Worm (Caenorhabditis elegans) whole organism, midembryonic: Measurements from ENCODE around the gene wdfy-3.

Experiments
- flt-1 ChIP-seq: fragments of 200-800 bp; sonication (Bioruptor generic); IDR thresholded peaks from 2 replicates; pipeline ENCODE4 v1.3.6; 2022; ENCODE audit warnings: missing genetic modification characterization, missing compliant biosample characterization
- tab-1 ChIP-seq: fragments of 200-800 bp; sonication (Bioruptor generic); IDR thresholded peaks from 2 replicates; pipeline ENCODE4 v1.3.6; 2022; ENCODE audit warnings: missing genetic modification characterization, missing compliant biosample characterization

DNA sequence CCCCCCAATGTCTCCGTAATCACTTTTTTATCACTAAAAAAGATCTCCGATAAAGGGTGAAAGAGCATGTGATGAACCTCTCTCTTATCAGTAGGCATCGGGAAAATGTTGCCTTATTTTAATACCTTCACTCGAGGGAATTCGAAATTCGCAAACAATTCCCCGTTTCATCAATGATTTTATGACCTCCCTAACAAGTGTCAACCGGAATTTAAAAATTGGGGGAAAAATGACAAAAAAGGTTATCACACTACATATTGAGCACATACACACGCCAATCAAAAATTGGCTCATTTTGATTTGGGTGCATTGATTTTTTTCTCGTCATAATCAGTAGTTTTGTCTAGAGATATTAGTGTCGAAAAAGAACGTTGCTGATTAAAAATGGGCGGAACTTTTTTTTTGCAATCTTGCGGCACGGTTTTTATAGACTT, 36.5 kb downstream of the wdfy-3 start:
- TF ChIP-seq tab-1 (GFP tag; lab: Robert Waterston, UW) (no peak), flt-1 (GFP tag; lab: Robert Waterston, UW) (no peak)
